Worm (Caenorhabditis elegans) whole organism, L1 larva: ENCODE measurements around the gene nhr-130.

Experiments
- C04F5.9 ChIP-seq: sonication (generic microtip); optimal IDR thresholded peaks from 2 replicates; lab custom pipeline; 2016; ENCODE audit warnings: missing genetic modification characterization, missing compliant biosample characterization
- C16A3.4 ChIP-seq: fragments of 150-350 bp; optimal IDR thresholded peaks from 2 replicates; lab custom pipeline; 2014; ENCODE audit warnings: missing biosample characterization, missing genetic modification characterization
- C34B4.2 ChIP-seq: sonication (generic microtip); optimal IDR thresholded peaks from 2 replicates; lab custom pipeline; 2017; ENCODE audit warnings: mild to moderate bottlenecking, missing genetic modification characterization, missing compliant biosample characterization
- F16B12.6 ChIP-seq: fragments of 150-350 bp; optimal IDR thresholded peaks from 2 replicates; lab custom pipeline; 2014; ENCODE audit warnings: missing biosample characterization, missing genetic modification characterization
- Y116A8C.19 ChIP-seq: sonication (generic microtip); optimal IDR thresholded peaks from 2 replicates; lab custom pipeline; 2016; ENCODE audit warnings: missing compliant biosample characterization, missing genetic modification characterization, borderline replicate concordance
- alr-1 ChIP-seq: fragments of 200-800 bp; sonication (Bioruptor generic); optimal IDR thresholded peaks from 2 replicates; lab custom pipeline; 2018; ENCODE audit warnings: borderline replicate concordance, mild to moderate bottlenecking, missing genetic modification characterization, missing compliant biosample characterization
- aly-2 ChIP-seq: fragments of 150-350 bp; optimal IDR thresholded peaks from 2 replicates; lab custom pipeline; 2014; ENCODE audit warnings: missing biosample characterization, missing genetic modification characterization
- ama-1 ChIP-seq: fragments of 150-350 bp; optimal IDR thresholded peaks from 2 replicates; lab custom pipeline; 2014
- blmp-1 ChIP-seq: fragments of 150-350 bp; optimal IDR thresholded peaks from 2 replicates; lab custom pipeline; 2014; ENCODE audit warnings: missing biosample characterization, missing genetic modification characterization
- ceh-63 ChIP-seq: fragments of 200-800 bp; sonication (Bioruptor generic); optimal IDR thresholded peaks from 2 replicates; lab custom pipeline; 2018; ENCODE audit warnings: mild to moderate bottlenecking, missing genetic modification characterization, missing compliant biosample characterization
- ceh-88 ChIP-seq: fragments of 200-800 bp; sonication (Bioruptor generic); IDR thresholded peaks from 2 replicates; pipeline ENCODE4 v1.3.6; 2022; ENCODE audit warnings: missing genetic modification characterization, missing compliant biosample characterization
- ces-1 ChIP-seq: fragments of 150-350 bp; optimal IDR thresholded peaks from 2 replicates; lab custom pipeline; 2014; ENCODE audit warnings: missing biosample characterization, missing genetic modification reagents, missing genetic modification characterization
- dsc-1 ChIP-seq: sonication (generic microtip); optimal IDR thresholded peaks from 2 replicates; lab custom pipeline; 2016; ENCODE audit warnings: mild to moderate bottlenecking, missing genetic modification characterization, missing compliant biosample characterization
- efl-1 ChIP-seq, 4 experiments: fragments of 150-350 bp; optimal IDR thresholded peaks in 3 of 4; peaks in 1 of 4; 1 replicate in 1 of 4; 2 replicates in 3 of 4; lab custom pipeline; 2014; ENCODE audit warnings: missing biosample characterization in 2 of 4, missing genetic modification characterization in 2 of 4, missing genetic modification reagents in 2 of 4
- efl-3 ChIP-seq: fragments of 200-800 bp; sonication (Bioruptor generic); optimal IDR thresholded peaks from 2 replicates; lab custom pipeline; 2018; ENCODE audit warnings: mild to moderate bottlenecking, missing genetic modification characterization, missing compliant biosample characterization
- egl-13 ChIP-seq: sonication (generic microtip); optimal IDR thresholded peaks from 2 replicates; lab custom pipeline; 2016; ENCODE audit warnings: missing genotype, missing genetic modification reagents, missing genetic modification characterization, missing compliant biosample characterization
- elt-2 ChIP-seq: sonication (generic microtip); optimal IDR thresholded peaks from 2 replicates; lab custom pipeline; 2016; ENCODE audit warnings: missing genetic modification characterization, mild to moderate bottlenecking, inconsistent platforms, missing compliant biosample characterization, missing genetic modification reagents
- ets-5 ChIP-seq: fragments of 200-800 bp; sonication (Bioruptor generic); IDR thresholded peaks from 2 replicates; pipeline ENCODE4 v1.3.6; 2022; ENCODE audit warnings: missing genetic modification characterization, missing compliant biosample characterization
- fkh-4 ChIP-seq: sonication (generic microtip); optimal IDR thresholded peaks from 2 replicates; lab custom pipeline; 2016; ENCODE audit warnings: missing compliant biosample characterization, missing genetic modification characterization, borderline replicate concordance
- fos-1 ChIP-seq: fragments of 150-350 bp; optimal IDR thresholded peaks from 2 replicates; lab custom pipeline; 2014; ENCODE audit warnings: missing biosample characterization, missing genetic modification characterization
- grh-1 ChIP-seq: fragments of 200-800 bp; sonication (Bioruptor generic); IDR thresholded peaks from 2 replicates; pipeline ENCODE4 v1.3.6; 2022; ENCODE audit warnings: missing genetic modification reagents, missing genetic modification characterization, missing compliant biosample characterization
- lin-13 ChIP-seq: fragments of 150-350 bp; optimal IDR thresholded peaks from 2 replicates; lab custom pipeline; 2014; ENCODE audit warnings: missing biosample characterization, missing genetic modification reagents, missing genetic modification characterization
- lin-14 ChIP-seq: fragments of 200-800 bp; sonication (Bioruptor generic); optimal IDR thresholded peaks from 2 replicates; lab custom pipeline; 2018; ENCODE audit warnings: mild to moderate bottlenecking, missing genetic modification characterization, moderate library complexity, missing compliant biosample characterization
- lin-15B ChIP-seq: fragments of 150-350 bp; sonication (generic microtip); optimal IDR thresholded peaks from 3 replicates; lab custom pipeline; 2014; ENCODE audit warnings: missing biosample characterization, missing genetic modification characterization
- lin-35 ChIP-seq, 2 experiments: fragments of 150-350 bp; optimal IDR thresholded peaks; 2 replicates each; lab custom pipeline; 2014; ENCODE audit warnings: missing biosample characterization in 2 of 2, missing genetic modification characterization in 2 of 2, missing genetic modification reagents in 2 of 2
- lir-3 ChIP-seq: sonication (generic microtip); optimal IDR thresholded peaks from 2 replicates; lab custom pipeline; 2016; ENCODE audit warnings: mild to moderate bottlenecking, missing genetic modification characterization, moderate library complexity, missing compliant biosample characterization; ENCODE audit not compliant: poor library complexity
- lsy-2 ChIP-seq, 2 experiments: fragments of 150-350 bp; optimal IDR thresholded peaks; 2 replicates each; lab custom pipeline; 2014; ENCODE audit warnings: missing biosample characterization in 2 of 2, missing genetic modification characterization in 2 of 2
- mab-9 ChIP-seq: fragments of 200-800 bp; sonication (Bioruptor generic); IDR thresholded peaks from 2 replicates; pipeline ENCODE4 v1.3.6; 2022; ENCODE audit warnings: missing genetic modification reagents, missing genetic modification characterization, missing compliant biosample characterization
- mdl-1 ChIP-seq, 2 experiments: fragments of 150-350 bp; optimal IDR thresholded peaks; 2 replicates each; lab custom pipeline; 2014 to 2017; ENCODE audit warnings: missing biosample characterization in 2 of 2, missing genetic modification characterization in 2 of 2, inconsistent platforms in 1 of 2
- mef-2 ChIP-seq: fragments of 150-350 bp; optimal IDR thresholded peaks from 2 replicates; lab custom pipeline; 2014; ENCODE audit warnings: missing biosample characterization, missing genetic modification characterization
- mep-1 ChIP-seq: fragments of 150-350 bp; optimal IDR thresholded peaks from 2 replicates; lab custom pipeline; 2014; ENCODE audit warnings: missing biosample characterization, missing genetic modification characterization
- nhr-19 ChIP-seq: fragments of 200-800 bp; sonication (Bioruptor generic); conservative IDR thresholded peaks from 2 replicates; pipeline ENCODE4 v1.3.6; 2022; ENCODE audit warnings: missing genetic modification characterization, missing compliant biosample characterization
- nhr-20 ChIP-seq: sonication (generic microtip); optimal IDR thresholded peaks from 2 replicates; lab custom pipeline; 2016; ENCODE audit warnings: mild to moderate bottlenecking, missing genetic modification characterization, missing compliant biosample characterization
- nhr-47 ChIP-seq: sonication (generic microtip); optimal IDR thresholded peaks from 2 replicates; lab custom pipeline; 2016; ENCODE audit warnings: mild to moderate bottlenecking, missing genetic modification characterization, moderate library complexity, missing compliant biosample characterization
- nhr-71 ChIP-seq: sonication (generic microtip); optimal IDR thresholded peaks from 2 replicates; lab custom pipeline; 2016; ENCODE audit warnings: mild to moderate bottlenecking, missing genetic modification characterization, moderate library complexity, missing compliant biosample characterization
- nhr-84 ChIP-seq: sonication (generic microtip); optimal IDR thresholded peaks from 2 replicates; lab custom pipeline; 2017; ENCODE audit warnings: missing biosample characterization, missing genetic modification characterization
- nhr-90 ChIP-seq: sonication (generic microtip); optimal IDR thresholded peaks from 2 replicates; lab custom pipeline; 2016; ENCODE audit warnings: mild to moderate bottlenecking, missing genetic modification characterization, missing compliant biosample characterization; ENCODE audit not compliant: poor library complexity
- snpc-4 ChIP-seq: fragments of 150-350 bp; optimal IDR thresholded peaks from 2 replicates; lab custom pipeline; 2014; ENCODE audit warnings: missing biosample characterization, missing genetic modification characterization
- snu-23 ChIP-seq: sonication (generic microtip); optimal IDR thresholded peaks from 2 replicates; lab custom pipeline; 2016; ENCODE audit warnings: missing genetic modification characterization, missing compliant biosample characterization
- sox-4 ChIP-seq: sonication (generic microtip); optimal IDR thresholded peaks from 2 replicates; lab custom pipeline; 2016; ENCODE audit warnings: missing genetic modification characterization, missing compliant biosample characterization
- sptf-1 ChIP-seq: fragments of 150-350 bp; optimal IDR thresholded peaks from 2 replicates; lab custom pipeline; 2014; ENCODE audit warnings: missing biosample characterization, missing genetic modification characterization
- sup-37 ChIP-seq: fragments of 200-800 bp; sonication (Bioruptor generic); optimal IDR thresholded peaks from 2 replicates; lab custom pipeline; 2018; ENCODE audit warnings: mild to moderate bottlenecking, missing genetic modification characterization, missing compliant biosample characterization
- swsn-7 ChIP-seq: sonication (generic microtip); optimal IDR thresholded peaks from 2 replicates; lab custom pipeline; 2016; ENCODE audit warnings: missing genetic modification characterization, missing compliant biosample characterization
- tlp-1 ChIP-seq: fragments of 150-350 bp; optimal IDR thresholded peaks from 2 replicates; lab custom pipeline; 2014; ENCODE audit warnings: missing biosample characterization, missing genetic modification characterization
- unc-130 ChIP-seq: fragments of 150-350 bp; optimal IDR thresholded peaks from 2 replicates; lab custom pipeline; 2017; ENCODE audit warnings: missing biosample characterization, missing genetic modification characterization, inconsistent platforms
- unc-30 ChIP-seq: sonication (generic microtip); optimal IDR thresholded peaks from 2 replicates; lab custom pipeline; 2017; ENCODE audit warnings: missing biosample characterization, missing genetic modification characterization
- unc-86 ChIP-seq: sonication (generic microtip); optimal IDR thresholded peaks from 2 replicates; lab custom pipeline; 2016; ENCODE audit warnings: missing genetic modification characterization, missing compliant biosample characterization
- vab-15 ChIP-seq: sonication (generic microtip); optimal IDR thresholded peaks from 2 replicates; lab custom pipeline; 2017; ENCODE audit warnings: missing genotype, mild to moderate bottlenecking, missing genetic modification characterization, missing compliant biosample characterization
- zip-4 ChIP-seq: fragments of 200-800 bp; sonication (Bioruptor generic); optimal IDR thresholded peaks from 2 replicates; lab custom pipeline; 2018; ENCODE audit warnings: mild to moderate bottlenecking, missing genetic modification characterization, moderate library complexity, missing compliant biosample characterization
- ztf-11 ChIP-seq, 2 experiments: sonication (generic microtip); optimal IDR thresholded peaks; 2 replicates each; lab custom pipeline; 2016 to 2017; ENCODE audit warnings: missing genetic modification characterization in 2 of 2, missing biosample characterization in 1 of 2, missing compliant biosample characterization in 1 of 2

nhr-130 gene

ce11 chrV:464800-465199, 18.3 kb downstream of the nhr-130 start, which contains the start of gene nhr-201:
Gene nhr-201 (plus strand): TSS chrV:464828.
- TF ChIP-seq lin-35 (GFP tag; optimal IDR thresholded peaks at IDR 0.05; lab: Kevin White, UChicago), result no peak
- TF ChIP-seq nhr-20 (tag; lab: Kevin White, UChicago), result peak; percentile 85
- peak; percentile 19 for TF ChIP-seq elt-2 (tag; lab: Kevin White, UChicago)
- TF ChIP-seq nhr-71, result peak; percentile 10
- TF ChIP-seq egl-13 (tag; lab: Kevin White, UChicago), result no peak
- TF ChIP-seq efl-1 (optimal IDR thresholded peaks at IDR 0.05; lab: Kevin White, UChicago), result no peak
- TF ChIP-seq efl-1 (GFP tag; optimal IDR thresholded peaks at IDR 0.05 in 1 of 2; lab: Kevin White, UChicago), result peak in 1 of 2 experiments; percentile 84
- TF ChIP-seq, all 84 proteins: peak for 4

- no peak for TF ChIP-seq lin-13 (GFP tag; lab: Kevin White, UChicago)
- no peak for TF ChIP-seq ama-1 (lab: Kevin White, UChicago)
- no peak for TF ChIP-seq nhr-47 (tag; lab: Kevin White, UChicago)
- TF ChIP-seq nhr-19 (GFP tag; lab: Robert Waterston, UW), result no peak
- TF ChIP-seq elt-2 (tag; lab: Kevin White, UChicago), result peak; percentile 24
- no peak for TF ChIP-seq mab-9 (GFP tag; lab: Robert Waterston, UW)
- TF ChIP-seq efl-3, result no peak
- TF ChIP-seq blmp-1 (tag; lab: Kevin White, UChicago), result no peak
- TF ChIP-seq zip-4, result no peak
- TF ChIP-seq aly-2 (tag; lab: Kevin White, UChicago), result no peak
- TF ChIP-seq C34B4.2 (tag; lab: Kevin White, UChicago), result no peak
- no peak for TF ChIP-seq sup-37 (GFP tag; lab: Kevin White, UChicago)
- no peak for TF ChIP-seq ets-5 (GFP tag; lab: Robert Waterston, UW)
- TF ChIP-seq dsc-1 (tag; lab: Kevin White, UChicago), result no peak
- no peak for TF ChIP-seq C16A3.4 (tag; lab: Kevin White, UChicago)
- TF ChIP-seq fkh-4 (tag; lab: Kevin White, UChicago), result no peak
- TF ChIP-seq ztf-11 (tag; optimal IDR thresholded peaks at IDR 0.05; lab: Kevin White, UChicago), result no peak
- no peak for TF ChIP-seq lin-14 (GFP tag; lab: Kevin White, UChicago)
- no peak for TF ChIP-seq nhr-84 (tag; lab: Kevin White, UChicago)
- TF ChIP-seq grh-1 (GFP tag; lab: Robert Waterston, UW), result no peak
- TF ChIP-seq mdl-1 (tag; optimal IDR thresholded peaks at IDR 0.05; lab: Kevin White, UChicago), result no peak
- no peak for TF ChIP-seq unc-130 (tag; lab: Kevin White, UChicago)
- no peak for TF ChIP-seq snpc-4 (tag; lab: Kevin White, UChicago)
- no peak for TF ChIP-seq ceh-63 (GFP tag; lab: Kevin White, UChicago)
- no peak for TF ChIP-seq efl-1 (optimal IDR thresholded peaks at IDR 0.05; lab: Kevin White, UChicago)
- peak in 1 of 2 experiments; percentile 8 for TF ChIP-seq efl-1 (GFP tag; optimal IDR thresholded peaks at IDR 0.05 in 1 of 2; lab: Kevin White, UChicago)
- TF ChIP-seq mef-2 (tag; lab: Kevin White, UChicago), result no peak
- no peak for TF ChIP-seq ces-1 (GFP tag; lab: Kevin White, UChicago)
- TF ChIP-seq F16B12.6, result no peak
- no peak for TF ChIP-seq sox-4 (tag; lab: Kevin White, UChicago)
- TF ChIP-seq snu-23, result peak; percentile 29
- TF ChIP-seq swsn-7 (tag; lab: Kevin White, UChicago), result no peak
- TF ChIP-seq mep-1 (tag; lab: Kevin White, UChicago), result peak; percentile 25
- no peak for TF ChIP-seq tlp-1 (tag; lab: Kevin White, UChicago)
- TF ChIP-seq lir-3 (tag; lab: Kevin White, UChicago), result no peak
- no peak for TF ChIP-seq alr-1 (tag; lab: Kevin White, UChicago)
- no peak for TF ChIP-seq C04F5.9 (tag; lab: Kevin White, UChicago)
- TF ChIP-seq nhr-71, result peak; percentile 39
- TF ChIP-seq lsy-2 (tag; optimal IDR thresholded peaks at IDR 0.05; lab: Kevin White, UChicago), result peak in 1 of 2 experiments; percentile 5
- no peak for TF ChIP-seq unc-30 (tag; lab: Kevin White, UChicago)
- TF ChIP-seq sptf-1 (tag; lab: Kevin White, UChicago), result no peak
- no peak for TF ChIP-seq vab-15 (tag; lab: Kevin White, UChicago)
- TF ChIP-seq unc-86 (tag; lab: Kevin White, UChicago), result no peak
- no peak for TF ChIP-seq ceh-88
- no peak for TF ChIP-seq fos-1 (tag; lab: Kevin White, UChicago)
- TF ChIP-seq Y116A8C.19, result no peak
- peak in 1 of 2 experiments; percentile 11 for TF ChIP-seq lin-35 (GFP tag; optimal IDR thresholded peaks at IDR 0.05; lab: Kevin White, UChicago)
- no peak for TF ChIP-seq nhr-90 (tag; lab: Kevin White, UChicago)
- no peak for TF ChIP-seq egl-13 (tag; lab: Kevin White, UChicago)
- no peak for TF ChIP-seq lin-15B (tag; lab: Kevin White, UChicago)
These were observed 20.9 kb downstream of the nhr-130 start, which contains the start of gene nhr-202 for ce11 chrV:462263-462662. Gene nhr-202 (plus strand): TSS chrV:462588.
